Fruit fly (Drosophila melanogaster) ovary, adult (tissue): ENCODE measurements around the gene CG10874.

Experiments used
- CG17801 ChIP-seq: fragments of 200-800 bp; optimal IDR thresholded peaks from 2 replicates; lab custom pipeline; 2019; ENCODE audit warnings: missing biosample characterization, mild to moderate bottlenecking, missing genetic modification characterization, moderate library complexity; ENCODE audit not compliant: partially characterized antibody

Gene CG10874

dm6 chr2L:2192123-2192601, at the start of gene CG10874:
Gene CG10874, minus strand, starts transcription at chr2L:2192386.
- peak; percentile 57 for TF ChIP-seq CG17801 (GFP tag; lab: Kevin White, UChicago)

DNA sequence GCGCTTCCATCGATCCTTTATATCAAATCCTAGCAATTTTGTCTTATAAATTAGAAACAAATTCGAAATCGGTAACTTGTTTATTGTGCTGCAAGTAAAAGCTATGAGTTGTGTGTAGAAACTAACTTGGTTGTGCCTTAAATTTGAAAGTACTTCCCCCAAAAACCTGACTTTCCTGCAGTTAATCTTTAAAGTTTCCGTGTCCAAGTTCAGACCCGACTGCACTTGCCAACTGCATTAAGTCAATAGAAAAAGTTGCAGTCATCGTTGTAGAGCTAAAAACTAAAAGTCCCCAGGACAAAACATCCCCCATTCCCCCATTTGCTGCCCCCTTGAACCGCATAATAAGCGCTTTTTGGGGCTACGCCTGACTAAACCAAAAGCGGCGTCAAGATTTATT, 48.3 kb upstream of the CG10874 start, which contains the start of gene Tengl1:
TSS of gene Tengl1 (minus strand) at position 101 of the 400 bp plus-strand sequence.
- TF ChIP-seq CG17801 (GFP tag; lab: Kevin White, UChicago): no peak

DNA sequence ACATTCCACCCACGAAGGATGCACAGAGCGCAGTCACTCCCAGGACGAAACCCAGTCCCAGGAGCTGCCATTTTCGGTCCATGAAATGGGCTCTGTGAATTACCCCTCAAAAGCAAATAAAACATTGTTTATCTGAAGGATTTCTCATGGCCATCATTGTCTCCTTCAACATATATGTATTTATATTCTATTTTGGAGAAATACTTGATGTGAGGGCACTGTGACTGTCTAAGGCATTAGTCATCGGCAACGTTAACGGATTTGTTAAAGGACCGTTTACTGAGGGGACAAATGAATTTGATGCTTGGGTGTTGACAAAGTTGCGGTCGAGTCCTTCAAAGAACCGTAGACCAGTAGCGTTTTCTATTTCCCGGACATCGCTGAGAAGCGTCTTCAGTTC, 47.1 kb upstream of the CG10874 start, which contains the start of gene Tengl2:
TSS of gene Tengl2 (minus strand) at position 101 of the 400 bp plus-strand sequence.
- TF ChIP-seq CG17801 (GFP tag; lab: Kevin White, UChicago): no peak

dm6 chr2L:2238151-2238550, 46.0 kb upstream of the CG10874 start, which contains the start of gene Tengl3:
Gene Tengl3, minus strand, starts transcription at chr2L:2238251.
- no peak for TF ChIP-seq CG17801 (GFP tag; lab: Kevin White, UChicago)

- peak; percentile 77 for TF ChIP-seq CG17801 (GFP tag; lab: Kevin White, UChicago)
These were observed 44.5 kb upstream of the CG10874 start, which contains the start of gene Sec24CD for dm6 chr2L:2236722-2237121. Gene Sec24CD, minus strand, starts transcription at chr2L:2236844.

- no peak for TF ChIP-seq CG17801 (GFP tag; lab: Kevin White, UChicago)
These were observed 36.1 kb upstream of the CG10874 start for dm6 chr2L:2228179-2228849.

DNA sequence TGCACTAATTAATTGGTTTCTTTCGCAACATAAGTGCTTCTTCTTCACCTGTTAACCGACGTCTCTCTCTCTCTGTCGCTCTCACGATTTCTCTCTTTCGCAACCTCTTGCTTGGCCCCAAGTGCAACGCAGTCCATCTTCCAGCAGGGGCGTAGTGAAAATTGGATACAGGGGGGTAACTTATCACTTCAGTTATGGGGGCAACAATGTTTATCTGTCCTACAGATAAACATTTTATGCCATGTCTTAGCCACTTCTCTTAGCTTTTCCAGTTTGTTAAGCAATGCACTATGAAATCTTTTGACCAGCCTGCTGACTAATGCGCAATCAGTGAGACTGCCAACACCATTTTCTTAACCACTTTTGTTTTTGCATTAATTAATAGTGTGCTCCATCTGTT, 35.1 kb upstream of the CG10874 start:
- peak; percentile 35 for TF ChIP-seq CG17801 (GFP tag; lab: Kevin White, UChicago)

dm6 chr2L:2226259-2227121, 34.3 kb upstream of the CG10874 start, which contains the start of the genes CG15387 and sau:
Gene CG15387, minus strand, starts transcription at chr2L:2226294.
Gene sau, plus strand, starts transcription at chr2L:2226342.
- peak; percentile 86 for TF ChIP-seq CG17801 (GFP tag; lab: Kevin White, UChicago)

- TF ChIP-seq CG17801 (GFP tag; lab: Kevin White, UChicago): no peak
These were observed 30.2 kb upstream of the CG10874 start for dm6 chr2L:2222377-2222776.

DNA sequence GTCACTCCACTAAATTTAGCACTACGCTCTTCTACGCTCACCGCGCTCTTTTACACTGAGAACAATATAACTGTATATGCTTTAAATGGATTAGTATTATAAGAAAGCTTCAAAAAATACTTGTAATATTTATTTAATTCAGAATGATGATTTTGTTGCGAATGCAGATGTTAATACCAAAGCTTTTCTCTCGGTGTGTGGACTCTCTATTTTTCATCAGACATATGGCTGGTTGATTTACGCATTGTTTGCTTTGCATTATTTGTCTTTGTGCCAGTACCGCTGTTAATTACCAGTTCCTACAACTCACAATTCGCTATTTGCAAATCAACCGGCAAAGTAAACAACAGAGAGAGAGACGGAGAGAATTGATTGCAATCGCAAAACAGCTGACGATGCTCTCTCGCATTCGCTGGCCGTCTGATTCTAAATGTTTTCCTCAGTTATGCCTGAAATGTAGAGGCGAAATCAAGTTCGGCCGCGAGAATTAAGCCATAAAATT, 29.5 kb upstream of the CG10874 start:
- peak; percentile 99 for TF ChIP-seq CG17801 (GFP tag; lab: Kevin White, UChicago)

- TF ChIP-seq CG17801 (GFP tag; lab: Kevin White, UChicago): no peak
These were observed 28.6 kb upstream of the CG10874 start, which contains the start of gene papi for dm6 chr2L:2220573-2221332. Gene papi, plus strand, starts transcription at chr2L:2220748.

- peak; percentile 60 for TF ChIP-seq CG17801 (GFP tag; lab: Kevin White, UChicago)
These were observed 25.0 kb upstream of the CG10874 start, which contains the start of the genes CG15386, CG42371 and mio for dm6 chr2L:2217067-2217684. Gene CG15386, minus strand, starts transcription at chr2L:2217246. Gene CG42371, minus strand, starts transcription at chr2L:2217246. Gene mio, plus strand, starts transcription at chr2L:2217290.

- no peak for TF ChIP-seq CG17801 (GFP tag; lab: Kevin White, UChicago)
These were observed 23.9 kb upstream of the CG10874 start, which contains the start of gene daed for dm6 chr2L:2216065-2216464. Gene daed, minus strand, starts transcription at chr2L:2216311.
